Worm (Caenorhabditis elegans) whole organism, mixed stage, embryonic: ENCODE measurements around the gene elpc-2.

Experiments used
- blmp-1 ChIP-seq: fragments of 150-350 bp; optimal IDR thresholded peaks from 2 replicates; lab custom pipeline; 2014; ENCODE audit warnings: missing biosample characterization, missing genetic modification characterization
- ces-1 ChIP-seq: fragments of 150-350 bp; optimal IDR thresholded peaks from 2 replicates; lab custom pipeline; 2014; ENCODE audit warnings: missing biosample characterization, missing genetic modification reagents, missing genetic modification characterization
- cnd-1 ChIP-seq: fragments of 200-800 bp; sonication (Bioruptor generic); optimal IDR thresholded peaks from 2 replicates; lab custom pipeline; 2018; ENCODE audit warnings: mild to moderate bottlenecking, missing genetic modification characterization, missing compliant biosample characterization
- elt-1 ChIP-seq: sonication (generic microtip); optimal IDR thresholded peaks from 2 replicates; lab custom pipeline; 2017; ENCODE audit warnings: missing genetic modification characterization, mild to moderate bottlenecking, missing compliant biosample characterization, antibody characterized with exemption, moderate library complexity, borderline replicate concordance; ENCODE audit not compliant: insufficient read depth
- lin-32 ChIP-seq: fragments of 200-800 bp; sonication (Bioruptor generic); optimal IDR thresholded peaks from 2 replicates; lab custom pipeline; 2018; ENCODE audit warnings: mild to moderate bottlenecking, missing genetic modification characterization, missing compliant biosample characterization
- mab-5 ChIP-seq: fragments of 150-350 bp; optimal IDR thresholded peaks from 2 replicates; lab custom pipeline; 2014; ENCODE audit warnings: missing biosample characterization, missing genetic modification characterization
- nhr-237 ChIP-seq: fragments of 150-350 bp; optimal IDR thresholded peaks from 2 replicates; lab custom pipeline; 2014; ENCODE audit warnings: missing biosample characterization, missing genetic modification characterization
- nhr-76 ChIP-seq: sonication (generic microtip); optimal IDR thresholded peaks from 2 replicates; lab custom pipeline; 2017; ENCODE audit warnings: missing biosample characterization, missing genetic modification characterization
- sem-2 ChIP-seq: fragments of 200-800 bp; sonication (Bioruptor generic); optimal IDR thresholded peaks from 2 replicates; lab custom pipeline; 2018; ENCODE audit warnings: mild to moderate bottlenecking, missing genetic modification characterization, missing compliant biosample characterization
- unc-39 ChIP-seq: fragments of 150-350 bp; optimal IDR thresholded peaks from 2 replicates; lab custom pipeline; 2014; ENCODE audit warnings: missing biosample characterization, missing genetic modification characterization

ce11 chrIII:12702375-12702774 is 28.9 kb downstream of the elpc-2 start:
- TF ChIP-seq nhr-76 (tag; lab: Kevin White, UChicago) (no peak), ces-1 (GFP tag; lab: Kevin White, UChicago) (no peak), mab-5 (tag; lab: Kevin White, UChicago) (no peak), blmp-1 (tag; lab: Kevin White, UChicago) (no peak), lin-32 (no peak), sem-2 (no peak), nhr-237 (tag; lab: Kevin White, UChicago) (no peak), elt-1 (tag; lab: Kevin White, UChicago) (no peak), cnd-1 (tag; lab: Kevin White, UChicago) (no peak), unc-39 (tag; lab: Kevin White, UChicago) (no peak)
